Worm (Caenorhabditis elegans): ENCODE results near the gene C55A6.11.

DNA sequence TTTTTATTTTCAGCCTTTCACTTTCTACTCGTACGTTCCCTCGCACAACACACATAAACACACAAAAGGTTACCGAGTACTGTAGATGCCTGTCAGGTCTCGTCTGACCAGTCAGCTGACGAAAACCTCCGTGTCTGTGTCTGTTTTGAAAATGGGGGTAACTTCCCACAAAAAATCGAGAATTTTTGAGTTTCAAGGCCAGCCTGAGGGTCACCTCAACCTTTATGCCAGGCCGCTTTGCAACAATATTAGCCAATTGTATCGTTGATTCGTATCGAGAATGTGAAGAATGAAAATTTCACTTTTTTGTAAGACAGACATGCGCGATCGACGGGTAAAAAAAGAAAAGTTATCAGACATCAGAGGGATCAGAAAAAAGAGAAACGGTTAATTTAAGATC, 10.8 kb downstream of the C55A6.11 start:
- TF ChIP-seq tra-4 (tag; optimal IDR thresholded peaks at IDR 0.05): no peak
- no peak for TF ChIP-seq hmg-4 (GFP tag; optimal IDR thresholded peaks at IDR 0.05)
- no peak for TF ChIP-seq scrt-1 (GFP tag; IDR thresholded peaks at IDR 0.05)
- TF ChIP-seq ama-1 (optimal IDR thresholded peaks at IDR 0.05): no peak

All from whole organism, early embryonic.